Worm (Caenorhabditis elegans) whole organism, L2 larva: ENCODE data around the gene F22F7.3.

Experiments used
- elt-3 ChIP-seq: sonication (generic microtip); optimal IDR thresholded peaks from 2 replicates; lab custom pipeline; 2017; ENCODE audit warnings: missing biosample characterization, missing genetic modification characterization
- snpc-4 ChIP-seq: fragments of 150-350 bp; optimal IDR thresholded peaks from 2 replicates; lab custom pipeline; 2014; ENCODE audit warnings: missing biosample characterization, missing genetic modification characterization
- unc-62 ChIP-seq: fragments of 150-350 bp; optimal IDR thresholded peaks from 2 replicates; lab custom pipeline; 2014; ENCODE audit warnings: missing biosample characterization, missing genetic modification reagents, missing genetic modification characterization

ce11 chrV:2105976-2106375 lies 4.5 kb upstream of the F22F7.3 start, which contains the start of gene F22F7.4:
- no peak for TF ChIP-seq elt-3
- no peak for TF ChIP-seq snpc-4 (tag; lab: Kevin White, UChicago)
- no peak for TF ChIP-seq unc-62 (GFP tag; lab: Kevin White, UChicago)
